Fruit fly (Drosophila melanogaster) whole organism, adult: ENCODE measurements around the gene GstT3.

ENCODE experiments used
- CG11617 ChIP-seq: fragments of 200-800 bp; sonication (Bioruptor generic); optimal IDR thresholded peaks from 2 replicates; lab custom pipeline; 2017; ENCODE audit warnings: mild to moderate bottlenecking, missing biosample characterization, missing genetic modification reagents, missing genetic modification characterization
- CG12768 ChIP-seq: fragments of 200-800 bp; sonication (Bioruptor generic); optimal IDR thresholded peaks from 2 replicates; lab custom pipeline; 2017; ENCODE audit warnings: missing biosample characterization, missing genetic modification characterization, mild to moderate bottlenecking, moderate library complexity, missing genetic modification reagents
- CG14711 ChIP-seq: fragments of 200-800 bp; sonication (Bioruptor generic); optimal IDR thresholded peaks from 2 replicates; lab custom pipeline; 2018; ENCODE audit warnings: missing biosample characterization, mild to moderate bottlenecking, missing genetic modification characterization, moderate library complexity
- CG1620 ChIP-seq: fragments of 200-800 bp; sonication (Bioruptor generic); optimal IDR thresholded peaks from 2 replicates; lab custom pipeline; 2016; ENCODE audit warnings: missing biosample characterization, missing genetic modification characterization
- CG33017 ChIP-seq: fragments of 200-800 bp; sonication (Bioruptor generic); optimal IDR thresholded peaks from 2 replicates; lab custom pipeline; 2018; ENCODE audit warnings: missing biosample characterization, mild to moderate bottlenecking, missing genetic modification characterization, moderate library complexity
- CG5204 ChIP-seq: fragments of 200-800 bp; sonication (Bioruptor generic); optimal IDR thresholded peaks from 2 replicates; lab custom pipeline; 2016; ENCODE audit warnings: missing biosample characterization, missing genetic modification characterization
- CG7045 ChIP-seq: fragments of 200-800 bp; sonication (Bioruptor generic); optimal IDR thresholded peaks from 2 replicates; lab custom pipeline; 2017; ENCODE audit warnings: missing biosample characterization, mild to moderate bottlenecking, missing genetic modification characterization
- CG7101 ChIP-seq: fragments of 200-800 bp; sonication (Bioruptor generic); optimal IDR thresholded peaks from 2 replicates; lab custom pipeline; 2018; ENCODE audit warnings: missing biosample characterization, mild to moderate bottlenecking, missing genetic modification characterization, moderate library complexity
- Clk ChIP-seq: fragments of 200-800 bp; sonication (Bioruptor generic); optimal IDR thresholded peaks from 2 replicates; lab custom pipeline; 2017; ENCODE audit warnings: missing biosample characterization, missing genetic modification characterization
- Crg-1 ChIP-seq: fragments of 200-800 bp; sonication (Bioruptor generic); optimal IDR thresholded peaks from 2 replicates; lab custom pipeline; 2016; ENCODE audit warnings: missing biosample characterization, missing genetic modification characterization
- Hr96 ChIP-seq: fragments of 200-800 bp; sonication (Bioruptor generic); optimal IDR thresholded peaks from 2 replicates; lab custom pipeline; 2016; ENCODE audit warnings: missing biosample characterization, missing genetic modification characterization
- Mnt ChIP-seq: fragments of 200-800 bp; sonication (Bioruptor generic); optimal IDR thresholded peaks from 2 replicates; lab custom pipeline; 2016; ENCODE audit warnings: missing biosample characterization, mild to moderate bottlenecking, missing genetic modification characterization
- bab1 ChIP-seq: fragments of 200-800 bp; sonication (Bioruptor generic); optimal IDR thresholded peaks from 3 replicates; lab custom pipeline; 2019; ENCODE audit warnings: missing biosample characterization, mild to moderate bottlenecking, missing genetic modification characterization, moderate library complexity
- cic ChIP-seq: fragments of 200-800 bp; sonication (Bioruptor generic); optimal IDR thresholded peaks from 2 replicates; lab custom pipeline; 2017; ENCODE audit warnings: missing biosample characterization, mild to moderate bottlenecking, missing genetic modification characterization, moderate library complexity
- cnc ChIP-seq, 2 experiments: fragments of >200 bp; optimal IDR thresholded peaks; 2 replicates each; lab custom pipeline; 2017
- kay ChIP-seq: fragments of 200-800 bp; sonication (Bioruptor generic); peaks from one replicate; lab custom pipeline; 2016; ENCODE audit warnings: missing biosample characterization, missing genetic modification characterization, borderline replicate concordance
- ovo ChIP-seq: fragments of 200-800 bp; sonication (Bioruptor generic); optimal IDR thresholded peaks from 2 replicates; lab custom pipeline; 2016; ENCODE audit warnings: missing biosample characterization, missing genetic modification characterization
- pad ChIP-seq: fragments of 200-800 bp; sonication (Bioruptor generic); optimal IDR thresholded peaks from 3 replicates; lab custom pipeline; 2017; ENCODE audit warnings: missing biosample characterization, missing genetic modification characterization, mild to moderate bottlenecking, moderate library complexity, missing genetic modification reagents
- tj ChIP-seq: fragments of 200-800 bp; sonication (Bioruptor generic); optimal IDR thresholded peaks from 3 replicates; lab custom pipeline; 2017; ENCODE audit warnings: missing biosample characterization, mild to moderate bottlenecking, missing genetic modification characterization, moderate library complexity
- toe ChIP-seq: fragments of 200-800 bp; sonication (Bioruptor generic); optimal IDR thresholded peaks from 2 replicates; lab custom pipeline; 2016; ENCODE audit warnings: missing biosample characterization, missing genetic modification characterization

The GstT3 gene

DNA sequence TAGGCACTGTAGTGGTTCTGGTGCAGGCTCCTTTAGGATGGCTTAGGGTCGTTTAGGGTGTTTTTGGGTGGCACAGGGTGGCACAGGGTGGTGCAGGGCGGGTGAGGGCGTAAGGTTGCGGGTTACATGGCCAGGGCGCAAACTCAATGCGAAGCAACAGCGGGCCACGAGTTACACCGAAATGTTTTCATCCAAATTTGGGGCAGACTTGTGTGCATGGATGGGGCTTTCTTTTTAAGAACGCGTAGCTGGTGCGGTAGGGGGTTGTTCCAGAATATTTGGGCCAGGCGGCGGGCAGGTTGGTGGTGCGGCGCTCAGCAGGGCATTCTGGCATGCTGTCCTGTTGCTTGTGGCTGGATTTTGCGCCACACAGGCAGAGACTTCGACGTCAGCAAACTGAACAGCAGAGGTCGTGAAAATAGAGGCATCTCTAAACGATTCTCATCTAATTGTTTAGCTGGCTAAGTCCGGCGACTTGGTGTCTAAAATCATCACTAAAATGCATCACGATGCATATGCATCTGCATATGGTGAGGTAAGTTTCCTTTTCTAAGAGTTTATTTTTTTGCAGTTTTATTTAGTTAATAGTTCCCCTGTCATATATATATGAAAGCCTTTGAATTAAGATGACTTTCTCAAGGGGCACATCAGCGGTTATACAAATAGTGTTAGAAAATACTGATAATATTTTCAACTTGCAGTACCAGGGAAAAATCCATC is 19.2 kb upstream of the GstT3 start:
- TF ChIP-seq pad (GFP tag; lab: Kevin White, UChicago) = no peak
- TF ChIP-seq CG5204 (GFP tag; lab: Kevin White, UChicago) = no peak
- TF ChIP-seq kay (GFP tag; lab: Kevin White, UChicago) = no peak
- TF ChIP-seq Clk (GFP tag; lab: Kevin White, UChicago) = no peak
- TF ChIP-seq Hr96 (GFP tag; lab: Kevin White, UChicago) = no peak
- no peak for TF ChIP-seq CG7045 (GFP tag; lab: Kevin White, UChicago)
- no peak for TF ChIP-seq CG33017 (tag; lab: Kevin White, UChicago)
- no peak for TF ChIP-seq ovo
- no peak for TF ChIP-seq CG11617 (GFP tag; lab: Kevin White, UChicago)
- no peak for TF ChIP-seq toe (GFP tag; lab: Kevin White, UChicago)
- TF ChIP-seq CG7101 (tag; lab: Kevin White, UChicago) = no peak
- no peak for TF ChIP-seq CG12768 (GFP tag; lab: Kevin White, UChicago)
- no peak for TF ChIP-seq bab1 (GFP tag; lab: Kevin White, UChicago)

DNA sequence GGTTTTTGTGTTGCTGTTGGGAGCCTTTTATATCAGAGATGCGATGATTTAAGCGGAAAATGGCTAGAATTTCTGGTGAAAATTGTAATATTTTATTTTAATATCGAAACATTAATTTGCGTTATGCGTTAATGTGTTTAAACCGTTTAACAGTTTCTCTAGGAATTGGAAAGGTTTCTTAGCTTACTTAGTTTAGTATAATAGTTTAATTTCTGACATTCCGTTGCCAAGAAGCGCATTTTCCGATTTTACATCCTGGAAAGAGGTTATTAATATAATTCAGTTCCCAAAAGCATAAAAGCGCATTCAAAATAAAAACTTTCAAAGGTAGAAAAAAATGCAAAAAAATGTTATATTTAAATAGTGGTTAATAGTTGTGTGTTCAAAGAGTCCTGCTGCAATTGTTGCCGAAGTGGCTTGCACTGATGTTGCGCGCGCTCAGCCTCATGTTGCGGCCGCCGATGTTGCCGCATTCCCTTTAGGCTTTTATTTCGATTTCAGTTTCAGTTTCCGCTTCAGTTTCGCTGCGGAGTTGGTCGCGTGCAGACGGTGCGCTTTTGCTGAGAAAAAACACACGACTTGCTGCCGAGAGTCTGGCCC is 18.3 kb upstream of the GstT3 start, which contains the start of gene tbc:
Gene tbc (plus strand): TSS at position 504 of the 600 bp plus-strand sequence.
- no peak for TF ChIP-seq CG1620
- TF ChIP-seq toe (GFP tag; lab: Kevin White, UChicago) = no peak
- TF ChIP-seq CG33017 (tag; lab: Kevin White, UChicago) = no peak
- TF ChIP-seq cnc (optimal IDR thresholded peaks at IDR 0.05; lab: Kevin White, UChicago) = no peak
- no peak for TF ChIP-seq CG11617 (GFP tag; lab: Kevin White, UChicago)
- no peak for TF ChIP-seq CG14711 (tag; lab: Kevin White, UChicago)
- TF ChIP-seq CG5204 (GFP tag; lab: Kevin White, UChicago) = no peak
- TF ChIP-seq CG7045 (GFP tag; lab: Kevin White, UChicago) = no peak
- no peak for TF ChIP-seq Mnt (GFP tag; lab: Kevin White, UChicago)
- no peak for TF ChIP-seq cic (GFP tag; lab: Kevin White, UChicago)
- TF ChIP-seq pad (GFP tag; lab: Kevin White, UChicago) = no peak
- TF ChIP-seq bab1 (GFP tag; lab: Kevin White, UChicago) = no peak
- no peak for TF ChIP-seq Crg-1 (GFP tag; lab: Kevin White, UChicago)
- no peak for TF ChIP-seq ovo
- no peak for TF ChIP-seq Clk (GFP tag; lab: Kevin White, UChicago)
- no peak for TF ChIP-seq CG12768 (GFP tag; lab: Kevin White, UChicago)

DNA sequence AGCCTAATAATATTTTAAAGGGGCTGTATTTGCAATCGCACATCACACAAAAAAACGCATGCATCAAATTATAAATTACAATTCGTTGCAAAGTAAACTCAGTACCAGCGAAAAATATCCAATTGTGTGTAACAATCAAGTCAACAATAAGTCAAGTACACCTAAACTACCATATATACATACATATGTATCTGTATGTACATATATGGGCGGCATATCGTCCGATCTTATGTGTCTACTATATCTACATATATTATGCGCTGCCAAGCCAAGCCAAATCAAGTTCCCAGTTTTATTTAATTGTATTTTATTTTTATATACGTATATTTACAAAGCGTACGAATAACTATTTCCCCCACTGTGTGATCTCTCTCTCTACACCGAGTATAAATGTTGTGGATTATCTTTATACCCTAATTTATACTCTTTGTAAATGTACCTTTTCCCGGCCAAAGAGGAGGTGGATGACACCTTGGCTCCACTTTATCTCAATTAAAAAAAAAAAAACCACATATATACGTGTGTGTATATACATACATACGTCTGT is 800 bp upstream of the GstT3 start:
- TF ChIP-seq ovo (no peak), pad (GFP tag; lab: Kevin White, UChicago) (no peak), tj (GFP tag; lab: Kevin White, UChicago) (peak; percentile 36)

DNA sequence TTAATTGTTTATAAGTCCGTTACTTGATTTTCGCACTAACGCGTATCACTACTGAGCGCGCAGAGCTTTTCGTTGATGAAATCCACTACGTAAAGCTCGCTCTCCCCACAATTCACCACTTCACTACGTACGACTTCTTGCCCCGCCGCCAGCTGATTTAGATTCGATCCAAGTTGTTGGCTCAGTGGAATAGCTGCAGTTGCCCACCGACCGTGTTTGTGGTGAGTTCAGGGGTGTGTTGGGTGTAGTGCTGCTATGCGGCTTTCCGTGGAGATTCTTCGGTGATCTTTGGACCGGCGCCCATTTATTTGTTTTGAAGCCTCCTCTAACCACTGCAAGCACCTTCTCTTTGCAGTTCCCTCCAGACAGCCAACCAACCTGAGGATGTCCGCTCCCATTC is 937 bp downstream of the GstT3 start:
- TF ChIP-seq bab1 (GFP tag; lab: Kevin White, UChicago) = peak; percentile 28
- peak; percentile 83 for TF ChIP-seq Hr96 (GFP tag; lab: Kevin White, UChicago)
- TF ChIP-seq CG7101 (tag; lab: Kevin White, UChicago) = peak; percentile 30
- peak; percentile 83 for TF ChIP-seq CG12768 (GFP tag; lab: Kevin White, UChicago)
- peak; percentile 49 for TF ChIP-seq cic (GFP tag; lab: Kevin White, UChicago)
- TF ChIP-seq CG5204 (GFP tag; lab: Kevin White, UChicago) = no peak
- no peak for TF ChIP-seq CG1620
- TF ChIP-seq CG33017 (tag; lab: Kevin White, UChicago) = peak; percentile 10
- TF ChIP-seq kay (GFP tag; lab: Kevin White, UChicago) = no peak
- peak; percentile 50 for TF ChIP-seq ovo
- TF ChIP-seq pad (GFP tag; lab: Kevin White, UChicago) = peak; percentile 75
- no peak for TF ChIP-seq CG7045 (GFP tag; lab: Kevin White, UChicago)
- TF ChIP-seq CG11617 (GFP tag; lab: Kevin White, UChicago) = peak; percentile 40
- no peak for TF ChIP-seq Clk (GFP tag; lab: Kevin White, UChicago)
- TF ChIP-seq Mnt (GFP tag; lab: Kevin White, UChicago) = peak; percentile 61
- TF ChIP-seq cnc (optimal IDR thresholded peaks at IDR 0.05; lab: Kevin White, UChicago) = no peak
- peak; percentile 54 for TF ChIP-seq tj (GFP tag; lab: Kevin White, UChicago)
- peak; percentile 46 for TF ChIP-seq toe (GFP tag; lab: Kevin White, UChicago)
- no peak for TF ChIP-seq Crg-1 (GFP tag; lab: Kevin White, UChicago)
- no peak for TF ChIP-seq CG14711 (tag; lab: Kevin White, UChicago)

DNA sequence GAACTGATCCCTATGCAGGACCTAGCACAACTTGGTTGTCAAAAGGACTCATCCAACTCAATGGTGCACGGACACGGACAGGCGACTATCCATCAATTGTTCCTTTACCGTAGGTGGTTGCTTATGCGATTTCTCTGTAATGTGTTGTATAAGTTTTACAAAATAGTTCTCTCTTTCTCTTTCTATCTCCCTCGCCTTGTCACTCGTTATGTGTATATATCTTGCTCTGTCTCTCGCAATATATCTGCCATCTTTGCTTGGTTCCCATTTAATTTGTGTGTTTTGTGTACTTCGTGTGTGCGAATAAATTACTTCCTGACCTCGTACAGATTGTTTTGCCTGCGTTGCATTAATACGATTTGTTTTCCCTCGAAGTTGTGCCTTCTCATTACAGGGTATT is 3.4 kb downstream of the GstT3 start:
- TF ChIP-seq Clk (GFP tag; lab: Kevin White, UChicago) (no peak), Mnt (GFP tag; lab: Kevin White, UChicago) (no peak), CG11617 (GFP tag; lab: Kevin White, UChicago) (no peak), toe (GFP tag; lab: Kevin White, UChicago) (no peak), tj (GFP tag; lab: Kevin White, UChicago) (no peak), bab1 (GFP tag; lab: Kevin White, UChicago) (no peak), CG5204 (GFP tag; lab: Kevin White, UChicago) (no peak), CG7101 (tag; lab: Kevin White, UChicago) (no peak), cnc (optimal IDR thresholded peaks at IDR 0.05; lab: Kevin White, UChicago) (no peak), cic (GFP tag; lab: Kevin White, UChicago) (no peak), Hr96 (GFP tag; lab: Kevin White, UChicago) (no peak), CG12768 (GFP tag; lab: Kevin White, UChicago) (no peak), ovo (no peak), CG1620 (no peak), kay (GFP tag; lab: Kevin White, UChicago) (no peak), CG33017 (tag; lab: Kevin White, UChicago) (no peak), CG14711 (tag; lab: Kevin White, UChicago) (no peak), pad (GFP tag; lab: Kevin White, UChicago) (no peak)
